Fruit fly (Drosophila melanogaster) whole organism, embryonic: ENCODE measurements around the gene CG11891.

Experiments
- Blimp-1 ChIP-seq: fragments of 200-800 bp; sonication (Bioruptor generic); optimal IDR thresholded peaks from 3 replicates; lab custom pipeline; 2018; ENCODE audit warnings: missing biosample characterization, missing genetic modification characterization, mild to moderate bottlenecking, moderate library complexity, missing genetic modification reagents
- C15 ChIP-seq: fragments of 200-800 bp; sonication (Bioruptor generic); IDR thresholded peaks from 3 replicates; pipeline ENCODE4 v1.3.6; 2022; ENCODE audit warnings: missing biosample characterization, missing genetic modification characterization
- CG10462 ChIP-seq: fragments of 200-800 bp; sonication (Bioruptor generic); optimal IDR thresholded peaks from 2 replicates; lab custom pipeline; 2016; ENCODE audit warnings: missing biosample characterization, missing genetic modification characterization
- CG10565 ChIP-seq: fragments of 200-800 bp; sonication (Bioruptor generic); optimal IDR thresholded peaks from 3 replicates; lab custom pipeline; 2016; ENCODE audit warnings: missing biosample characterization, mild to moderate bottlenecking, missing genetic modification characterization
- CG11247 ChIP-seq: fragments of 200-800 bp; sonication (Bioruptor generic); IDR thresholded peaks from 2 replicates; pipeline ENCODE4 v1.3.6; 2022; ENCODE audit warnings: missing biosample characterization, missing genetic modification characterization
- CG11723 ChIP-seq: fragments of 200-800 bp; sonication (Bioruptor generic); optimal IDR thresholded peaks from 2 replicates; lab custom pipeline; 2017; ENCODE audit warnings: missing biosample characterization, mild to moderate bottlenecking, missing genetic modification characterization
- CG14441 ChIP-seq: fragments of 200-800 bp; sonication (Bioruptor generic); IDR thresholded peaks from 2 replicates; pipeline ENCODE4 v1.3.6; 2022; ENCODE audit warnings: missing biosample characterization, missing genetic modification characterization
- CG15269 ChIP-seq: fragments of 200-800 bp; sonication (Bioruptor generic); optimal IDR thresholded peaks from 2 replicates; lab custom pipeline; 2018; ENCODE audit warnings: missing biosample characterization, mild to moderate bottlenecking, missing genetic modification characterization, moderate library complexity
- CG1603 ChIP-seq: fragments of 200-800 bp; sonication (Bioruptor generic); optimal IDR thresholded peaks from 2 replicates; lab custom pipeline; 2019; ENCODE audit warnings: missing biosample characterization, mild to moderate bottlenecking, missing genetic modification characterization, moderate library complexity
- CG16815 ChIP-seq: fragments of 200-800 bp; sonication (Bioruptor generic); optimal IDR thresholded peaks from 3 replicates; lab custom pipeline; 2017; ENCODE audit warnings: missing biosample characterization, mild to moderate bottlenecking, missing genetic modification characterization
- CG17328 ChIP-seq: fragments of 200-800 bp; sonication (Bioruptor generic); IDR thresholded peaks from 2 replicates; pipeline ENCODE4 v1.3.6; 2022; ENCODE audit warnings: missing biosample characterization, missing genetic modification characterization
- CG18476 ChIP-seq: fragments of 200-800 bp; sonication (Bioruptor generic); optimal IDR thresholded peaks from 2 replicates; lab custom pipeline; 2016; ENCODE audit warnings: missing biosample characterization, mild to moderate bottlenecking, missing genetic modification characterization
- CG2712 ChIP-seq: fragments of 200-800 bp; optimal IDR thresholded peaks from 3 replicates; lab custom pipeline; 2019; ENCODE audit warnings: missing biosample characterization, mild to moderate bottlenecking, missing genetic modification characterization, moderate library complexity
- CG3163 ChIP-seq: fragments of 200-800 bp; sonication (Bioruptor generic); optimal IDR thresholded peaks from 3 replicates; lab custom pipeline; 2016; ENCODE audit warnings: missing biosample characterization, missing genetic modification characterization
- CG32767 ChIP-seq: fragments of 200-800 bp; sonication (Bioruptor generic); IDR thresholded peaks from 2 replicates; pipeline ENCODE4 v1.3.6; 2022; ENCODE audit warnings: missing biosample characterization, missing genetic modification characterization
- CG32772 ChIP-seq: fragments of 200-800 bp; sonication (Bioruptor generic); IDR thresholded peaks from 2 replicates; pipeline ENCODE4 v1.3.6; 2022; ENCODE audit warnings: missing biosample characterization, missing genetic modification characterization
- CG33557 ChIP-seq: fragments of 200-800 bp; sonication (Bioruptor generic); optimal IDR thresholded peaks from 2 replicates; lab custom pipeline; 2019; ENCODE audit warnings: missing biosample characterization, mild to moderate bottlenecking, missing genetic modification characterization, moderate library complexity
- CG4707 ChIP-seq: fragments of 200-800 bp; sonication (Bioruptor generic); optimal IDR thresholded peaks from 2 replicates; lab custom pipeline; 2018; ENCODE audit warnings: missing biosample characterization, mild to moderate bottlenecking, missing genetic modification characterization, moderate library complexity
- CG5245 ChIP-seq: fragments of 200-800 bp; sonication (Bioruptor generic); optimal IDR thresholded peaks from 3 replicates; lab custom pipeline; 2016; ENCODE audit warnings: missing biosample characterization, missing genetic modification characterization
- CG6791 ChIP-seq: fragments of 200-800 bp; sonication (Bioruptor generic); IDR thresholded peaks from 3 replicates; pipeline ENCODE4 v1.3.6; 2022; ENCODE audit warnings: missing biosample characterization, missing genetic modification characterization; ENCODE audit not compliant: partially characterized antibody
- CG6813 ChIP-seq: fragments of 200-800 bp; sonication (Bioruptor generic); optimal IDR thresholded peaks from 2 replicates; lab custom pipeline; 2017; ENCODE audit warnings: missing biosample characterization, missing genetic modification characterization, mild to moderate bottlenecking, moderate library complexity, missing genetic modification reagents
- Camta ChIP-seq: fragments of 200-800 bp; sonication (Bioruptor generic); optimal IDR thresholded peaks from 2 replicates; lab custom pipeline; 2016; ENCODE audit warnings: missing biosample characterization, missing genetic modification characterization
- D19B ChIP-seq: fragments of 200-800 bp; sonication (Bioruptor generic); optimal IDR thresholded peaks from 2 replicates; lab custom pipeline; 2017; ENCODE audit warnings: missing biosample characterization, mild to moderate bottlenecking, missing genetic modification characterization
- Dbx ChIP-seq: fragments of 200-800 bp; sonication (Bioruptor generic); IDR thresholded peaks from 3 replicates; pipeline ENCODE4 v1.3.6; 2022; ENCODE audit warnings: missing biosample characterization, missing genetic modification characterization
- Meics ChIP-seq: fragments of 200-800 bp; sonication (Bioruptor generic); optimal IDR thresholded peaks from 2 replicates; lab custom pipeline; 2017; ENCODE audit warnings: missing biosample characterization, mild to moderate bottlenecking, missing genetic modification characterization
- Myb ChIP-seq: fragments of 200-800 bp; sonication (Bioruptor generic); optimal IDR thresholded peaks from 2 replicates; lab custom pipeline; 2016; ENCODE audit warnings: missing biosample characterization, missing genetic modification characterization
- Nf-YC ChIP-seq: fragments of 200-800 bp; optimal IDR thresholded peaks from 3 replicates; lab custom pipeline; 2019; ENCODE audit warnings: missing biosample characterization, mild to moderate bottlenecking, missing genetic modification characterization, moderate library complexity
- Poxn ChIP-seq: fragments of 200-800 bp; sonication (Bioruptor generic); IDR thresholded peaks from 2 replicates; pipeline ENCODE4 v1.3.6; 2022; ENCODE audit warnings: missing biosample characterization, missing genetic modification characterization
- Rfx ChIP-seq: fragments of 200-800 bp; sonication (Bioruptor generic); IDR thresholded peaks from 2 replicates; pipeline ENCODE4 v1.3.6; 2022; ENCODE audit warnings: missing biosample characterization, missing genetic modification characterization
- Taf1 ChIP-seq: fragments of 200-800 bp; sonication (Bioruptor generic); IDR thresholded peaks from 2 replicates; pipeline ENCODE4 v1.3.6; 2022; ENCODE audit warnings: missing biosample characterization, missing genetic modification characterization
- bab2 ChIP-seq: fragments of 200-800 bp; sonication (Bioruptor generic); optimal IDR thresholded peaks from 2 replicates; lab custom pipeline; 2016; ENCODE audit warnings: missing biosample characterization, missing genetic modification characterization
- ci ChIP-seq: fragments of 200-800 bp; sonication (Bioruptor generic); IDR thresholded peaks from 3 replicates; pipeline ENCODE4 v1.3.6; 2022; ENCODE audit warnings: missing biosample characterization, missing genetic modification characterization
- crp ChIP-seq, 2 experiments: fragments of 200-800 bp; sonication (Bioruptor generic); optimal IDR thresholded peaks; 2 replicates in 1 of 2; 3 replicates in 1 of 2; lab custom pipeline; 2017; ENCODE audit warnings: missing biosample characterization in 2 of 2, missing genetic modification characterization in 2 of 2, mild to moderate bottlenecking in 1 of 2, moderate library complexity in 1 of 2
- danr ChIP-seq: fragments of 200-800 bp; sonication (Bioruptor generic); IDR thresholded peaks from 2 replicates; pipeline ENCODE4 v1.3.6; 2022; ENCODE audit warnings: missing biosample characterization, missing genetic modification characterization
- dm ChIP-seq: fragments of 200-800 bp; sonication (Bioruptor generic); optimal IDR thresholded peaks from 3 replicates; lab custom pipeline; 2016; ENCODE audit warnings: missing biosample characterization, missing genetic modification characterization
- dpn ChIP-seq, 2 experiments: fragments of 200-800 bp; sonication (Bioruptor generic); optimal IDR thresholded peaks; 3 replicates each; lab custom pipeline; 2016; ENCODE audit warnings: missing biosample characterization in 2 of 2, missing genetic modification characterization in 2 of 2
- en ChIP-seq: fragments of 200-800 bp; sonication (Bioruptor generic); optimal IDR thresholded peaks from 2 replicates; lab custom pipeline; 2016; ENCODE audit warnings: missing biosample characterization, missing genetic modification characterization
- ftz-f1 ChIP-seq: fragments of 200-800 bp; sonication (Bioruptor generic); optimal IDR thresholded peaks from 2 replicates; lab custom pipeline; 2016; ENCODE audit warnings: missing biosample characterization, missing genetic modification characterization
- gt ChIP-seq: fragments of 200-800 bp; sonication (Bioruptor generic); IDR thresholded peaks from 2 replicates; pipeline ENCODE4 v1.3.6; 2022; ENCODE audit warnings: missing biosample characterization, missing genetic modification characterization
- hb ChIP-seq: fragments of 200-800 bp; sonication (Bioruptor generic); IDR thresholded peaks from 3 replicates; pipeline ENCODE4 v1.3.6; 2022; ENCODE audit warnings: missing biosample characterization, missing genetic modification characterization; ENCODE audit not compliant: partially characterized antibody
- kay ChIP-seq: fragments of 200-800 bp; sonication (Bioruptor generic); optimal IDR thresholded peaks from 2 replicates; lab custom pipeline; 2016; ENCODE audit warnings: missing biosample characterization, missing genetic modification characterization
- kni ChIP-seq: fragments of 200-800 bp; sonication (Bioruptor generic); optimal IDR thresholded peaks from 3 replicates; lab custom pipeline; 2017; ENCODE audit warnings: mild to moderate bottlenecking, missing biosample characterization, missing genetic modification reagents, missing genetic modification characterization
- lmd ChIP-seq: fragments of 200-800 bp; sonication (Bioruptor generic); IDR thresholded peaks from 2 replicates; pipeline ENCODE4 v1.3.6; 2022; ENCODE audit warnings: missing biosample characterization, missing genetic modification characterization
- lov ChIP-seq, 2 experiments: fragments of 200-800 bp in 1 of 2; fragments of >200 bp in 1 of 2; sonication (Bioruptor generic) in 1 of 2; IDR thresholded peaks in 1 of 2; optimal IDR thresholded peaks in 1 of 2; 2 replicates in 1 of 2; 3 replicates in 1 of 2; pipeline versions ENCODE4 v1.3.6 to Lab custom; 2017 to 2022; ENCODE audit warnings: missing biosample characterization in 1 of 2, missing genetic modification characterization in 1 of 2
- pho ChIP-seq: fragments of 200-800 bp; sonication (Bioruptor generic); optimal IDR thresholded peaks from 2 replicates; lab custom pipeline; 2016; ENCODE audit warnings: missing biosample characterization, missing genetic modification characterization
- phol ChIP-seq: fragments of 200-800 bp; sonication (Bioruptor generic); optimal IDR thresholded peaks from 3 replicates; lab custom pipeline; 2018; ENCODE audit warnings: missing biosample characterization, mild to moderate bottlenecking, missing genetic modification characterization, moderate library complexity
- schlank ChIP-seq: fragments of 200-800 bp; sonication (Bioruptor generic); optimal IDR thresholded peaks from 2 replicates; lab custom pipeline; 2018; ENCODE audit warnings: missing biosample characterization, mild to moderate bottlenecking, missing genetic modification characterization
- tll ChIP-seq, 2 experiments: fragments of 200-800 bp in 1 of 2; fragments of >200 bp in 1 of 2; sonication (Bioruptor generic) in 1 of 2; optimal IDR thresholded peaks; 2 replicates each; lab custom pipeline; 2017 to 2019; ENCODE audit warnings: missing biosample characterization in 2 of 2, missing genetic modification characterization in 2 of 2, mild to moderate bottlenecking in 1 of 2, moderate library complexity in 1 of 2
- tup ChIP-seq: fragments of 200-800 bp; sonication (Bioruptor generic); optimal IDR thresholded peaks from 2 replicates; lab custom pipeline; 2016; ENCODE audit warnings: missing biosample characterization, mild to moderate bottlenecking, missing genetic modification characterization, moderate library complexity

CG11891 gene

dm6 chr3R:25245052-25245813, 24.8 kb upstream of the CG11891 start, which contains the start of gene bam (continued):
- TF ChIP-seq tll (GFP tag; optimal IDR thresholded peaks at IDR 0.05; lab: Kevin White, UChicago) (no peak), CG18476 (no peak), dpn (GFP tag; optimal IDR thresholded peaks at IDR 0.05; lab: Kevin White, UChicago) (peak in 1 of 2 experiments; percentile 24), tup (GFP tag; lab: Kevin White, UChicago) (no peak), Meics (no peak), D19B (GFP tag; lab: Kevin White, UChicago) (no peak), CG10462 (GFP tag; lab: Kevin White, UChicago) (no peak), gt (GFP tag; lab: Robert Waterston, UW) (no peak), Dbx (GFP tag; lab: Robert Waterston, UW) (no peak), CG17328 (GFP tag; lab: Robert Waterston, UW) (no peak), CG2712 (tag; lab: Kevin White, UChicago) (no peak), pho (GFP tag; lab: Kevin White, UChicago) (no peak), CG6813 (GFP tag; lab: Kevin White, UChicago) (no peak), Poxn (GFP tag; lab: Robert Waterston, UW) (no peak), Taf1 (GFP tag; lab: Robert Waterston, UW) (no peak), CG1603 (tag; lab: Kevin White, UChicago) (peak; percentile 57), Camta (no peak), Nf-YC (tag; lab: Kevin White, UChicago) (peak; percentile 46), Myb (GFP tag; lab: Kevin White, UChicago) (peak; percentile 51), CG33557 (peak; percentile 15), Blimp-1 (GFP tag; lab: Kevin White, UChicago) (no peak), CG32767 (no peak), CG14441 (GFP tag; lab: Robert Waterston, UW) (no peak), dm (no peak), CG15269 (no peak), CG3163 (GFP tag; lab: Kevin White, UChicago) (no peak), lov (optimal IDR thresholded peaks at IDR 0.05; lab: Kevin White, UChicago) (no peak), lov (GFP tag; IDR thresholded peaks at IDR 0.05; lab: Robert Waterston, UW) (no peak), CG16815 (no peak), hb (GFP tag; lab: Robert Waterston, UW) (no peak), CG11247 (GFP tag; lab: Robert Waterston, UW) (no peak), danr (GFP tag; lab: Robert Waterston, UW) (no peak), lmd (GFP tag; lab: Robert Waterston, UW) (no peak), crp (GFP tag; optimal IDR thresholded peaks at IDR 0.05; lab: Kevin White, UChicago) (no peak), CG4707 (GFP tag; lab: Kevin White, UChicago) (no peak), en (no peak), phol (tag; lab: Kevin White, UChicago) (no peak), kni (GFP tag; lab: Kevin White, UChicago) (no peak), ftz-f1 (GFP tag; lab: Kevin White, UChicago) (no peak), C15 (no peak), CG11723 (GFP tag; lab: Kevin White, UChicago) (no peak), schlank (tag; lab: Kevin White, UChicago) (no peak), bab2 (GFP tag; lab: Kevin White, UChicago) (no peak), CG5245 (GFP tag; lab: Kevin White, UChicago) (no peak), kay (no peak), CG6791 (0 out of 3 replicates have a peak, but pooled peaks have one; percentile 47), CG32772 (no peak), Rfx (GFP tag; lab: Robert Waterston, UW) (no peak), ci (no peak), CG10565 (GFP tag; lab: Kevin White, UChicago) (no peak)
